Fruit fly (Drosophila melanogaster) whole organism, prepupa: Measurements from ENCODE around the gene CG43133.

Source experiments
- CG10631 ChIP-seq: fragments of 200-800 bp; sonication (Bioruptor generic); optimal IDR thresholded peaks from 2 replicates; lab custom pipeline; 2016; ENCODE audit warnings: missing biosample characterization, missing genetic modification characterization
- CG10669 ChIP-seq: fragments of 200-800 bp; sonication (Bioruptor generic); optimal IDR thresholded peaks from 3 replicates; lab custom pipeline; 2018; ENCODE audit warnings: missing biosample characterization, mild to moderate bottlenecking, missing genetic modification characterization, moderate library complexity
- CG11294 ChIP-seq: fragments of 200-800 bp; sonication (Bioruptor generic); IDR thresholded peaks from 2 replicates; pipeline ENCODE4 v1.3.6; 2022; ENCODE audit warnings: missing biosample characterization, missing genetic modification characterization
- CG11902 ChIP-seq: fragments of 200-800 bp; sonication (Bioruptor generic); optimal IDR thresholded peaks from 3 replicates; lab custom pipeline; 2016; ENCODE audit warnings: missing biosample characterization, missing genetic modification characterization
- CG16779 ChIP-seq: fragments of 200-800 bp; sonication (Bioruptor generic); optimal IDR thresholded peaks from 3 replicates; lab custom pipeline; 2017; ENCODE audit warnings: missing biosample characterization, mild to moderate bottlenecking, missing genetic modification characterization
- CG3032 ChIP-seq: fragments of 200-800 bp; optimal IDR thresholded peaks from 2 replicates; lab custom pipeline; 2019; ENCODE audit warnings: missing biosample characterization, mild to moderate bottlenecking, missing genetic modification characterization, moderate library complexity
- CG34406 ChIP-seq: fragments of 200-800 bp; sonication (Bioruptor generic); optimal IDR thresholded peaks from 3 replicates; lab custom pipeline; 2016; ENCODE audit warnings: missing biosample characterization, missing genetic modification characterization
- CG3919 ChIP-seq: fragments of 200-800 bp; sonication (Bioruptor generic); optimal IDR thresholded peaks from 3 replicates; lab custom pipeline; 2016; ENCODE audit warnings: missing biosample characterization, missing genetic modification characterization
- CG6163 ChIP-seq: fragments of 200-800 bp; sonication (Bioruptor generic); IDR thresholded peaks from 3 replicates; pipeline ENCODE4 v1.3.6; 2022; ENCODE audit warnings: missing biosample characterization, missing genetic modification characterization
- CG6276 ChIP-seq: fragments of 200-800 bp; sonication (Bioruptor generic); optimal IDR thresholded peaks from 2 replicates; lab custom pipeline; 2017; ENCODE audit warnings: missing biosample characterization, mild to moderate bottlenecking, missing genetic modification characterization
- CG6808 ChIP-seq: fragments of 200-800 bp; sonication (Bioruptor generic); optimal IDR thresholded peaks from 3 replicates; lab custom pipeline; 2017; ENCODE audit warnings: missing biosample characterization, missing genetic modification characterization, mild to moderate bottlenecking, moderate library complexity, missing genetic modification reagents
- CG6854 ChIP-seq: fragments of 200-800 bp; sonication (Bioruptor generic); optimal IDR thresholded peaks from 2 replicates; lab custom pipeline; 2017; ENCODE audit warnings: missing biosample characterization, mild to moderate bottlenecking, missing genetic modification characterization
- CG8319 ChIP-seq: fragments of 200-800 bp; sonication (Bioruptor generic); optimal IDR thresholded peaks from 3 replicates; lab custom pipeline; 2016; ENCODE audit warnings: missing biosample characterization, missing genetic modification characterization
- CG9139 ChIP-seq: fragments of 200-800 bp; sonication (Bioruptor generic); optimal IDR thresholded peaks from 3 replicates; lab custom pipeline; 2017; ENCODE audit warnings: missing biosample characterization, mild to moderate bottlenecking, missing genetic modification characterization
- Eip75B ChIP-seq: fragments of 200-800 bp; sonication (Bioruptor generic); optimal IDR thresholded peaks from 3 replicates; lab custom pipeline; 2016; ENCODE audit warnings: missing biosample characterization, missing genetic modification characterization
- Eip93F ChIP-seq: fragments of 200-800 bp; sonication (Bioruptor generic); optimal IDR thresholded peaks from 2 replicates; lab custom pipeline; 2016; ENCODE audit warnings: missing biosample characterization, mild to moderate bottlenecking, missing genetic modification characterization
- Gug ChIP-seq: fragments of 200-800 bp; sonication (Bioruptor generic); IDR thresholded peaks from 2 replicates; pipeline ENCODE4 v1.3.6; 2022; ENCODE audit warnings: missing biosample characterization, missing genetic modification characterization
- Hr38 ChIP-seq: sonication (Bioruptor generic); optimal IDR thresholded peaks from 2 replicates; lab custom pipeline; 2016; ENCODE audit warnings: missing biosample characterization, missing genetic modification characterization
- Hr4 ChIP-seq: fragments of 200-800 bp; sonication (Bioruptor generic); optimal IDR thresholded peaks from 3 replicates; lab custom pipeline; 2016; ENCODE audit warnings: missing biosample characterization, missing genetic modification characterization
- Lpt ChIP-seq: fragments of 200-800 bp; sonication (Bioruptor generic); optimal IDR thresholded peaks from 3 replicates; lab custom pipeline; 2016; ENCODE audit warnings: missing biosample characterization, missing genetic modification characterization
- Met ChIP-seq: fragments of 200-800 bp; sonication (Bioruptor generic); optimal IDR thresholded peaks from 3 replicates; lab custom pipeline; 2016; ENCODE audit warnings: missing biosample characterization, missing genetic modification characterization
- OdsH ChIP-seq: fragments of 200-800 bp; sonication (Bioruptor generic); optimal IDR thresholded peaks from 3 replicates; lab custom pipeline; 2016; ENCODE audit warnings: missing biosample characterization, missing genetic modification characterization
- Smox ChIP-seq: fragments of 200-800 bp; sonication (Bioruptor generic); optimal IDR thresholded peaks from 3 replicates; lab custom pipeline; 2016; ENCODE audit warnings: missing biosample characterization, missing genetic modification characterization
- Sox102F ChIP-seq: fragments of 200-800 bp; sonication (Bioruptor generic); optimal IDR thresholded peaks from 2 replicates; lab custom pipeline; 2016; ENCODE audit warnings: missing biosample characterization, mild to moderate bottlenecking, missing genetic modification characterization
- Sox14 ChIP-seq: fragments of 200-800 bp; sonication (Bioruptor generic); optimal IDR thresholded peaks from 3 replicates; lab custom pipeline; 2016; ENCODE audit warnings: missing biosample characterization, missing genetic modification characterization
- Sox15 ChIP-seq: fragments of 200-800 bp; sonication (Bioruptor generic); optimal IDR thresholded peaks from 3 replicates; lab custom pipeline; 2016; ENCODE audit warnings: missing biosample characterization, missing genetic modification characterization
- achi ChIP-seq: fragments of 200-800 bp; sonication (Bioruptor generic); optimal IDR thresholded peaks from 3 replicates; lab custom pipeline; 2016; ENCODE audit warnings: missing biosample characterization, missing genetic modification characterization
- cyc ChIP-seq: fragments of 200-800 bp; sonication (Bioruptor generic); optimal IDR thresholded peaks from 3 replicates; lab custom pipeline; 2016; ENCODE audit warnings: missing biosample characterization, missing genetic modification characterization
- dac ChIP-seq: fragments of 200-800 bp; sonication (Bioruptor generic); optimal IDR thresholded peaks from 2 replicates; lab custom pipeline; 2017; ENCODE audit warnings: missing biosample characterization, mild to moderate bottlenecking, missing genetic modification characterization
- dsx ChIP-seq: fragments of 200-800 bp; optimal IDR thresholded peaks from 3 replicates; lab custom pipeline; 2019; ENCODE audit warnings: missing biosample characterization, mild to moderate bottlenecking, missing genetic modification characterization, moderate library complexity; ENCODE audit not compliant: poor library complexity, severe bottlenecking
- eg ChIP-seq: fragments of 200-800 bp; sonication (Bioruptor generic); IDR thresholded peaks from 3 replicates; pipeline ENCODE4 v1.3.6; 2022; ENCODE audit warnings: missing biosample characterization, missing genetic modification characterization
- esn ChIP-seq: fragments of 200-800 bp; sonication (Bioruptor generic); optimal IDR thresholded peaks from 2 replicates; lab custom pipeline; 2016; ENCODE audit warnings: missing biosample characterization, mild to moderate bottlenecking, missing genetic modification characterization, moderate library complexity
- fd59A ChIP-seq: fragments of 200-800 bp; sonication (Bioruptor generic); optimal IDR thresholded peaks from 2 replicates; lab custom pipeline; 2017; ENCODE audit warnings: missing biosample characterization, mild to moderate bottlenecking, missing genetic modification characterization, missing genetic modification reagents
- fd85E ChIP-seq: fragments of 200-800 bp; sonication (Bioruptor generic); optimal IDR thresholded peaks from 3 replicates; lab custom pipeline; 2016; ENCODE audit warnings: missing biosample characterization, missing genetic modification characterization
- fkh ChIP-seq: fragments of 200-800 bp; sonication (Bioruptor generic); optimal IDR thresholded peaks from 3 replicates; lab custom pipeline; 2017; ENCODE audit warnings: missing biosample characterization, mild to moderate bottlenecking, missing genetic modification characterization, moderate library complexity
- salr ChIP-seq, 2 experiments: fragments of 200-800 bp; sonication (Bioruptor generic); optimal IDR thresholded peaks; 3 replicates each; lab custom pipeline; 2016 to 2018; ENCODE audit warnings: missing biosample characterization in 2 of 2, missing genetic modification characterization in 2 of 2, mild to moderate bottlenecking in 1 of 2
- ss ChIP-seq, 2 experiments: fragments of 200-800 bp; sonication (Bioruptor generic); optimal IDR thresholded peaks; 2 replicates in 1 of 2; 3 replicates in 1 of 2; lab custom pipeline; 2017 to 2018; ENCODE audit warnings: mild to moderate bottlenecking in 2 of 2, missing biosample characterization in 2 of 2, missing genetic modification characterization in 2 of 2, moderate library complexity in 1 of 2
- topi ChIP-seq: fragments of 200-800 bp; sonication (Bioruptor generic); optimal IDR thresholded peaks from 3 replicates; lab custom pipeline; 2016; ENCODE audit warnings: missing biosample characterization, missing genetic modification characterization
- vri ChIP-seq: fragments of 200-800 bp; sonication (Bioruptor generic); optimal IDR thresholded peaks from 3 replicates; lab custom pipeline; 2016; ENCODE audit warnings: missing biosample characterization, mild to moderate bottlenecking, missing genetic modification characterization

The CG43133 gene

dm6 chrX:18108676-18109075, 21.3 kb downstream of the CG43133 start:
- no peak for TF ChIP-seq CG6276 (GFP tag; lab: Kevin White, UChicago)
- TF ChIP-seq CG6163 = no peak
- TF ChIP-seq Hr38 (GFP tag; lab: Kevin White, UChicago) = no peak
- no peak for TF ChIP-seq dsx (GFP tag; lab: Kevin White, UChicago)
- TF ChIP-seq CG9139 (GFP tag; lab: Kevin White, UChicago) = no peak
- TF ChIP-seq Smox (GFP tag; lab: Kevin White, UChicago) = no peak
- TF ChIP-seq Gug = no peak
- TF ChIP-seq Eip75B (GFP tag; lab: Kevin White, UChicago) = no peak
- TF ChIP-seq CG16779 (tag; lab: Kevin White, UChicago) = no peak
- no peak for TF ChIP-seq achi
- TF ChIP-seq CG34406 = no peak

dm6 chrX:18106686-18107085, 23.3 kb downstream of the CG43133 start:
- TF ChIP-seq CG6854 (GFP tag; lab: Kevin White, UChicago) = no peak
- TF ChIP-seq Sox102F (GFP tag; lab: Kevin White, UChicago) = no peak
- TF ChIP-seq ss (GFP tag; optimal IDR thresholded peaks at IDR 0.05; lab: Kevin White, UChicago) = no peak
- TF ChIP-seq fd85E (GFP tag; lab: Kevin White, UChicago) = no peak
- TF ChIP-seq CG6808 (GFP tag; lab: Kevin White, UChicago) = no peak
- no peak for TF ChIP-seq esn
- TF ChIP-seq cyc (GFP tag; lab: Kevin White, UChicago) = no peak
- TF ChIP-seq fkh = no peak
- TF ChIP-seq Gug = no peak
- no peak for TF ChIP-seq Met (GFP tag; lab: Kevin White, UChicago)
- no peak for TF ChIP-seq Sox15 (GFP tag; lab: Kevin White, UChicago)
- TF ChIP-seq CG16779 (tag; lab: Kevin White, UChicago) = no peak
- TF ChIP-seq dac = no peak

- no peak for TF ChIP-seq CG3032
- TF ChIP-seq Sox14 (GFP tag; lab: Kevin White, UChicago) = no peak
- no peak for TF ChIP-seq CG10631 (GFP tag; lab: Kevin White, UChicago)
- no peak for TF ChIP-seq CG3919
- no peak for TF ChIP-seq Met (GFP tag; lab: Kevin White, UChicago)
- no peak for TF ChIP-seq CG11902 (GFP tag; lab: Kevin White, UChicago)
- no peak for TF ChIP-seq achi
- no peak for TF ChIP-seq salr (GFP tag; optimal IDR thresholded peaks at IDR 0.05; lab: Kevin White, UChicago)
- no peak for TF ChIP-seq OdsH (GFP tag; lab: Kevin White, UChicago)
- TF ChIP-seq CG16779 (tag; lab: Kevin White, UChicago) = no peak
- no peak for TF ChIP-seq Hr4 (GFP tag; lab: Kevin White, UChicago)
- TF ChIP-seq Gug = no peak
- no peak for TF ChIP-seq esn
Observed at dm6 chrX:18103353-18103752, 26.6 kb downstream of the CG43133 start, which contains the start of gene CG7135. TSS of gene CG7135 (plus strand) at chrX:18103653.

- TF ChIP-seq CG6854 (GFP tag; lab: Kevin White, UChicago) (no peak), CG3919 (no peak), achi (no peak), eg (GFP tag; lab: Robert Waterston, UW) (0 out of 3 replicates have a peak, but pooled peaks have one; percentile 14), Eip93F (GFP tag; lab: Kevin White, UChicago) (no peak), dac (no peak)
- TF ChIP-seq, all 60 proteins: peak for 1
Observed at dm6 chrX:18101778-18102177, 28.2 kb downstream of the CG43133 start, which contains the start of gene Taf8. TSS of gene Taf8 (plus strand) at chrX:18101970.

- TF ChIP-seq CG10669 (GFP tag; lab: Kevin White, UChicago) = no peak
- peak; percentile 5 for TF ChIP-seq CG6854 (GFP tag; lab: Kevin White, UChicago)
- TF ChIP-seq Lpt (GFP tag; lab: Kevin White, UChicago) = no peak
- no peak for TF ChIP-seq Hr38 (GFP tag; lab: Kevin White, UChicago)
- TF ChIP-seq CG8319 (GFP tag; lab: Kevin White, UChicago) = no peak
- TF ChIP-seq Sox102F (GFP tag; lab: Kevin White, UChicago) = peak; percentile 24
- TF ChIP-seq dsx (GFP tag; lab: Kevin White, UChicago) = peak; percentile 2
- no peak for TF ChIP-seq topi
- no peak for TF ChIP-seq vri (GFP tag; lab: Kevin White, UChicago)
- TF ChIP-seq fkh = peak; percentile 75
- no peak for TF ChIP-seq cyc (GFP tag; lab: Kevin White, UChicago)
- TF ChIP-seq Eip75B (GFP tag; lab: Kevin White, UChicago) = peak; percentile 5
- TF ChIP-seq CG3919 = no peak
- TF ChIP-seq eg (GFP tag; lab: Robert Waterston, UW) = 0 out of 3 replicates have a peak, but pooled peaks have one; percentile 36
- TF ChIP-seq CG11294 = no peak
- no peak for TF ChIP-seq fd59A (GFP tag; lab: Kevin White, UChicago)
Observed at dm6 chrX:18101098-18101711, 28.8 kb downstream of the CG43133 start, which contains the start of gene Mvb12. TSS of gene Mvb12 (minus strand) at chrX:18101314.
